Comparison of ENCODE assay signal across 5 fruit fly cellular contexts in genomic region chr2L:19142176-19142870, dm6.
TF ChIP-seq lines count a peak whose summit lies in the region.

No protein-coding gene starts in this region.

- no peak for TF ChIP-seq CTCF in whole organism, embryonic (GFP tag; optimal IDR thresholded peaks at IDR 0.05; lab: Kevin White, UChicago)

TF ChIP-seq in whole organism, 6 proteins besides CTCF, POLR2A, EP300 and RAD21:
- TF ChIP-seq CG8478 (optimal IDR thresholded peaks at IDR 0.05; lab: Kevin White, UChicago): peak; percentile 31
- no peak for TF ChIP-seq pan (optimal IDR thresholded peaks at IDR 0.05; lab: Kevin White, UChicago)
- no peak for TF ChIP-seq Dll (optimal IDR thresholded peaks at IDR 0.05; lab: Kevin White, UChicago)
- TF ChIP-seq EcR (GFP tag; optimal IDR thresholded peaks at IDR 0.05; lab: Kevin White, UChicago): peak; percentile 85
- no peak for TF ChIP-seq psq (optimal IDR thresholded peaks at IDR 0.05; lab: Kevin White, UChicago)
- no peak for TF ChIP-seq usp (GFP tag; optimal IDR thresholded peaks at IDR 0.05; lab: Kevin White, UChicago)
TF ChIP-seq in whole organism: peak in this region for 2.

TF ChIP-seq in whole organism, embryonic, 481 proteins besides CTCF, POLR2A, EP300 and RAD21 (continues in another document):
- TF ChIP-seq Stat92E (GFP tag; optimal IDR thresholded peaks at IDR 0.05; lab: Kevin White, UChicago) (no peak), CG4404 (GFP tag; IDR thresholded peaks at IDR 0.05; lab: Robert Waterston, UW) (no peak), C15 (GFP tag; IDR thresholded peaks at IDR 0.05; lab: Robert Waterston, UW) (no peak), Dip3 (GFP tag; optimal IDR thresholded peaks at IDR 0.05; lab: Kevin White, UChicago) (peak; percentile 2), CG14860 (GFP tag; IDR thresholded peaks at IDR 0.05; lab: Robert Waterston, UW; ENCODE audit: partially characterized antibody) (no peak), CG16813 (GFP tag; IDR thresholded peaks at IDR 0.05; lab: Robert Waterston, UW; ENCODE audit: partially characterized antibody) (no peak), ewg (GFP tag; optimal IDR thresholded peaks at IDR 0.05; lab: Kevin White, UChicago) (no peak), CG9215 (GFP tag; IDR thresholded peaks at IDR 0.05; lab: Robert Waterston, UW) (no peak), Doc3 (GFP tag; IDR thresholded peaks at IDR 0.05; lab: Robert Waterston, UW; ENCODE audit: partially characterized antibody) (no peak), Sin3A (optimal IDR thresholded peaks at IDR 0.05; lab: Kevin White, UChicago) (no peak), CG13775 (GFP tag; optimal IDR thresholded peaks at IDR 0.05; lab: Kevin White, UChicago) (no peak), CG13424 (tag; optimal IDR thresholded peaks at IDR 0.05; lab: Kevin White, UChicago) (no peak), sna (GFP tag; IDR thresholded peaks at IDR 0.05; lab: Robert Waterston, UW; ENCODE audit: partially characterized antibody) (no peak), Hey (tag; optimal IDR thresholded peaks at IDR 0.05; lab: Kevin White, UChicago) (no peak), CG10147 (GFP tag; optimal IDR thresholded peaks at IDR 0.05; lab: Kevin White, UChicago) (no peak), CG8924 (tag; optimal IDR thresholded peaks at IDR 0.05; lab: Kevin White, UChicago) (no peak), CG11456 (GFP tag; IDR thresholded peaks at IDR 0.05; lab: Robert Waterston, UW) (no peak), CG14050 (GFP tag; IDR thresholded peaks at IDR 0.05; lab: Robert Waterston, UW) (no peak), rib (GFP tag; IDR thresholded peaks at IDR 0.05; lab: Robert Waterston, UW) (no peak), HmgZ (tag; optimal IDR thresholded peaks at IDR 0.05; lab: Kevin White, UChicago) (no peak), CG32532 (GFP tag; IDR thresholded peaks at IDR 0.05; lab: Robert Waterston, UW) (no peak; the same call in 1 of the 2 replicates), Hr51 (GFP tag; optimal IDR thresholded peaks at IDR 0.05; lab: Kevin White, UChicago) (no peak)

TF ChIP-seq in whole organism, prepupa, 60 proteins besides CTCF, POLR2A, EP300 and RAD21 (continues in another document):
- TF ChIP-seq CG10631 (GFP tag; optimal IDR thresholded peaks at IDR 0.05; lab: Kevin White, UChicago): peak; percentile 71
- TF ChIP-seq Ets21C (GFP tag; optimal IDR thresholded peaks at IDR 0.05; lab: Kevin White, UChicago): peak; percentile 57
- peak; percentile 74 for TF ChIP-seq Sox102F (GFP tag; optimal IDR thresholded peaks at IDR 0.05; lab: Kevin White, UChicago)
- TF ChIP-seq CG3919 (GFP tag; optimal IDR thresholded peaks at IDR 0.05; lab: Kevin White, UChicago): peak; percentile 34
- TF ChIP-seq Smox (GFP tag; optimal IDR thresholded peaks at IDR 0.05; lab: Kevin White, UChicago): peak; percentile 72
- peak; percentile 59 for TF ChIP-seq Eip75B (GFP tag; optimal IDR thresholded peaks at IDR 0.05; lab: Kevin White, UChicago)
- no peak for TF ChIP-seq CG4318 (GFP tag; optimal IDR thresholded peaks at IDR 0.05; lab: Kevin White, UChicago)
- TF ChIP-seq Met (GFP tag; optimal IDR thresholded peaks at IDR 0.05; lab: Kevin White, UChicago): peak; percentile 83
- peak; percentile 32 for TF ChIP-seq CG8319 (GFP tag; optimal IDR thresholded peaks at IDR 0.05; lab: Kevin White, UChicago)
- peak; percentile 84 for TF ChIP-seq svp (GFP tag; lab: Kevin White, UChicago)
- peak; percentile 25 for TF ChIP-seq dsx (GFP tag; optimal IDR thresholded peaks at IDR 0.05; lab: Kevin White, UChicago; ENCODE audit: poor library complexity, severe bottlenecking)
- TF ChIP-seq spab (GFP tag; optimal IDR thresholded peaks at IDR 0.05; lab: Kevin White, UChicago): peak; percentile 39
- TF ChIP-seq pdm3 (GFP tag; optimal IDR thresholded peaks at IDR 0.05; lab: Kevin White, UChicago): peak; percentile 49
- TF ChIP-seq CG6163 (GFP tag; IDR thresholded peaks at IDR 0.05; lab: Robert Waterston, UW): peak; percentile 61
- TF ChIP-seq CG6792 (GFP tag; optimal IDR thresholded peaks at IDR 0.05; lab: Kevin White, UChicago): peak; percentile 44
- 0 out of 3 replicates have a peak, but pooled peaks have one; percentile 9 for TF ChIP-seq eg (GFP tag; IDR thresholded peaks at IDR 0.05; lab: Robert Waterston, UW)
- TF ChIP-seq CG7368 (GFP tag; optimal IDR thresholded peaks at IDR 0.05; lab: Kevin White, UChicago): peak; percentile 48
- TF ChIP-seq Eip78C (GFP tag; lab: Kevin White, UChicago): peak; percentile 84
- peak; percentile 20 for TF ChIP-seq vri (GFP tag; optimal IDR thresholded peaks at IDR 0.05; lab: Kevin White, UChicago)
- TF ChIP-seq CG32006 (GFP tag; optimal IDR thresholded peaks at IDR 0.05; lab: Kevin White, UChicago): peak; percentile 55
- TF ChIP-seq CG11902 (GFP tag; optimal IDR thresholded peaks at IDR 0.05; lab: Kevin White, UChicago): no peak
- TF ChIP-seq Hr38 (GFP tag; optimal IDR thresholded peaks at IDR 0.05; lab: Kevin White, UChicago): no peak

TF ChIP-seq in whole organism, pupa, 21 proteins besides CTCF, POLR2A, EP300 and RAD21:
- peak; percentile 62 for TF ChIP-seq Pif1A (GFP tag; optimal IDR thresholded peaks at IDR 0.05; lab: Kevin White, UChicago)
- no peak for TF ChIP-seq CG32121 (GFP tag; IDR thresholded peaks at IDR 0.05; lab: Robert Waterston, UW)
- TF ChIP-seq fd96Ca (GFP tag; IDR thresholded peaks at IDR 0.05; lab: Robert Waterston, UW): 0 out of 3 replicates have a peak, but pooled peaks have one; percentile 7
- peak; percentile 63 for TF ChIP-seq CG15710 (tag; optimal IDR thresholded peaks at IDR 0.05; lab: Kevin White, UChicago)
- TF ChIP-seq CG9948 (tag; optimal IDR thresholded peaks at IDR 0.05; lab: Kevin White, UChicago): peak; percentile 73
- TF ChIP-seq CG8301 (tag; optimal IDR thresholded peaks at IDR 0.05; lab: Kevin White, UChicago): peak; percentile 77
- no peak for TF ChIP-seq gl (tag; optimal IDR thresholded peaks at IDR 0.05; lab: Kevin White, UChicago)
- no peak for TF ChIP-seq CG13204 (GFP tag; optimal IDR thresholded peaks at IDR 0.05; lab: Kevin White, UChicago)
- TF ChIP-seq CG34367 (tag; optimal IDR thresholded peaks at IDR 0.05; lab: Kevin White, UChicago): peak; percentile 51
- TF ChIP-seq Snoo (tag; optimal IDR thresholded peaks at IDR 0.05; lab: Kevin White, UChicago): peak; percentile 28
- peak; percentile 35 for TF ChIP-seq D1 (tag; optimal IDR thresholded peaks at IDR 0.05; lab: Kevin White, UChicago)
- no peak for TF ChIP-seq CG12605 (GFP tag; IDR thresholded peaks at IDR 0.05; lab: Robert Waterston, UW)
- peak; percentile 72 for TF ChIP-seq CG8159 (tag; optimal IDR thresholded peaks at IDR 0.05; lab: Kevin White, UChicago)
- TF ChIP-seq Pif1B (GFP tag; optimal IDR thresholded peaks at IDR 0.05; lab: Kevin White, UChicago): peak; percentile 7
- peak; percentile 84 for TF ChIP-seq CG14655 (GFP tag; optimal IDR thresholded peaks at IDR 0.05; lab: Kevin White, UChicago)
- peak; percentile 97 for TF ChIP-seq EcR (GFP tag; optimal IDR thresholded peaks at IDR 0.05; lab: Kevin White, UChicago)
- peak; percentile 74 for TF ChIP-seq CG4496 (GFP tag; IDR thresholded peaks at IDR 0.05; lab: Robert Waterston, UW)
- no peak for TF ChIP-seq rn (GFP tag; IDR thresholded peaks at IDR 0.05; lab: Robert Waterston, UW)
- 0 out of 2 replicates have a peak, but pooled peaks have one; percentile 4 for TF ChIP-seq Ets98B (GFP tag; IDR thresholded peaks at IDR 0.05; lab: Robert Waterston, UW)
- TF ChIP-seq CG10348 (GFP tag; IDR thresholded peaks at IDR 0.05; lab: Robert Waterston, UW): no peak
- TF ChIP-seq CG17806 (tag; optimal IDR thresholded peaks at IDR 0.05; lab: Kevin White, UChicago): peak; percentile 81

TF ChIP-seq in whole organism, wandering third instar larva, 38 proteins besides CTCF, POLR2A, EP300 and RAD21 (continues in another document):
- TF ChIP-seq N (GFP tag; optimal IDR thresholded peaks at IDR 0.05; lab: Kevin White, UChicago) (no peak), rgr (GFP tag; optimal IDR thresholded peaks at IDR 0.05; lab: Kevin White, UChicago) (peak; percentile 58), dl (GFP tag; optimal IDR thresholded peaks at IDR 0.05; lab: Kevin White, UChicago; ENCODE audit: insufficient read depth in 1 of 2, partially characterized antibody in 2 of 2) (no peak), br (GFP tag; optimal IDR thresholded peaks at IDR 0.05; lab: Kevin White, UChicago) (peak; percentile 34), Mio (GFP tag; optimal IDR thresholded peaks at IDR 0.05; lab: Kevin White, UChicago) (no peak), Sp1 (GFP tag; optimal IDR thresholded peaks at IDR 0.05; lab: Kevin White, UChicago) (peak; percentile 45), Hnf4 (GFP tag; optimal IDR thresholded peaks at IDR 0.05; lab: Kevin White, UChicago) (peak; percentile 38), fru (GFP tag; optimal IDR thresholded peaks at IDR 0.05; lab: Kevin White, UChicago) (peak; percentile 61), pan (optimal IDR thresholded peaks at IDR 0.05; lab: Kevin White, UChicago) (no peak), foxo (GFP tag; optimal IDR thresholded peaks at IDR 0.05; lab: Kevin White, UChicago) (peak in 1 of 2 experiments; percentile 48), lola (GFP tag; optimal IDR thresholded peaks at IDR 0.05; lab: Kevin White, UChicago) (no peak), Rel (GFP tag; optimal IDR thresholded peaks at IDR 0.05; lab: Kevin White, UChicago) (no peak), Rel (tag; optimal IDR thresholded peaks at IDR 0.05; lab: Kevin White, UChicago) (peak; percentile 37), dsf (GFP tag; optimal IDR thresholded peaks at IDR 0.05; lab: Kevin White, UChicago; ENCODE audit: borderline replicate concordance) (no peak), Myc (optimal IDR thresholded peaks at IDR 0.05; lab: Kevin White, UChicago) (no peak), Jra (GFP tag; optimal IDR thresholded peaks at IDR 0.05; lab: Kevin White, UChicago) (no peak), HLH106 (tag; optimal IDR thresholded peaks at IDR 0.05; lab: Kevin White, UChicago) (peak; percentile 32), sage (GFP tag; optimal IDR thresholded peaks at IDR 0.05; lab: Kevin White, UChicago) (peak; percentile 46), Hr83 (GFP tag; optimal IDR thresholded peaks at IDR 0.05; lab: Kevin White, UChicago; ENCODE audit: poor library complexity, severe bottlenecking) (no peak), tai (GFP tag; optimal IDR thresholded peaks at IDR 0.05; lab: Kevin White, UChicago) (no peak), GATAd (GFP tag; optimal IDR thresholded peaks at IDR 0.05; lab: Kevin White, UChicago) (no peak), sv (GFP tag; optimal IDR thresholded peaks at IDR 0.05; lab: Kevin White, UChicago) (no peak), psq (GFP tag; optimal IDR thresholded peaks at IDR 0.05; lab: Kevin White, UChicago) (peak; percentile 44), jim (GFP tag; optimal IDR thresholded peaks at IDR 0.05; lab: Kevin White, UChicago) (no peak), OdsH (GFP tag; optimal IDR thresholded peaks at IDR 0.05; lab: Kevin White, UChicago) (peak; percentile 62), ey (GFP tag; optimal IDR thresholded peaks at IDR 0.05; lab: Kevin White, UChicago) (peak; percentile 56), h (GFP tag; optimal IDR thresholded peaks at IDR 0.05; lab: Kevin White, UChicago) (peak; percentile 47), CG32264 (GFP tag; optimal IDR thresholded peaks at IDR 0.05; lab: Kevin White, UChicago) (no peak), CrebA (GFP tag; optimal IDR thresholded peaks at IDR 0.05; lab: Kevin White, UChicago; ENCODE audit: borderline replicate concordance) (no peak)
